Worm (Caenorhabditis elegans) whole organism, young adult: ENCODE data around the gene mif-1.

Experiments
- B0035.1 ChIP-seq: sonication (generic microtip); optimal IDR thresholded peaks from 2 replicates; lab custom pipeline; 2016; ENCODE audit warnings: missing genetic modification characterization, mild to moderate bottlenecking, missing compliant biosample characterization, missing genotype, missing genetic modification reagents
- B0261.1 ChIP-seq: sonication (generic microtip); optimal IDR thresholded peaks from 2 replicates; lab custom pipeline; 2016; ENCODE audit warnings: mild to moderate bottlenecking, missing genetic modification characterization, moderate library complexity, missing compliant biosample characterization
- F10E7.11 ChIP-seq: sonication (generic microtip); optimal IDR thresholded peaks from 2 replicates; lab custom pipeline; 2017; ENCODE audit warnings: mild to moderate bottlenecking, missing genetic modification characterization, moderate library complexity, missing compliant biosample characterization
- F22D6.2 ChIP-seq: sonication (generic microtip); optimal IDR thresholded peaks from 2 replicates; lab custom pipeline; 2016; ENCODE audit warnings: mild to moderate bottlenecking, missing genetic modification characterization, missing compliant biosample characterization
- F49E8.2 ChIP-seq: sonication (generic microtip); optimal IDR thresholded peaks from 3 replicates; lab custom pipeline; 2017; ENCODE audit warnings: missing genetic modification characterization, mild to moderate bottlenecking, missing compliant biosample characterization, antibody characterized with exemption, moderate library complexity; ENCODE audit not compliant: insufficient read depth
- K11D2.4 ChIP-seq: fragments of 200-800 bp; sonication (Bioruptor generic); IDR thresholded peaks from 2 replicates; pipeline ENCODE4 v1.3.6; 2022; ENCODE audit warnings: missing genetic modification reagents, missing genetic modification characterization, missing compliant biosample characterization
- Y53G8AR.9 ChIP-seq: fragments of 200-800 bp; sonication (Bioruptor generic); conservative IDR thresholded peaks from 2 replicates; pipeline ENCODE4 v1.3.6; 2022; ENCODE audit warnings: missing genetic modification reagents, missing genetic modification characterization, missing compliant biosample characterization
- Y67H2A.10 ChIP-seq: fragments of 200-800 bp; sonication (Bioruptor generic); conservative IDR thresholded peaks from 2 replicates; pipeline ENCODE4 v1.3.6; 2022; ENCODE audit warnings: missing genetic modification reagents, missing genetic modification characterization, missing compliant biosample characterization
- Y79H2A.3 ChIP-seq: fragments of 200-800 bp; sonication (Bioruptor generic); conservative IDR thresholded peaks from 2 replicates; pipeline ENCODE4 v1.3.6; 2022; ENCODE audit warnings: missing genetic modification reagents, missing genetic modification characterization, missing compliant biosample characterization
- athp-1 ChIP-seq: sonication (generic microtip); optimal IDR thresholded peaks from 2 replicates; lab custom pipeline; 2017; ENCODE audit warnings: mild to moderate bottlenecking, missing genetic modification characterization, missing compliant biosample characterization
- attf-3 ChIP-seq: fragments of 200-800 bp; sonication (Bioruptor generic); conservative IDR thresholded peaks from 2 replicates; pipeline ENCODE4 v1.3.6; 2022; ENCODE audit warnings: missing genetic modification reagents, missing genetic modification characterization, missing compliant biosample characterization
- attf-5 ChIP-seq: fragments of 200-800 bp; sonication (Bioruptor generic); optimal IDR thresholded peaks from 2 replicates; lab custom pipeline; 2018; ENCODE audit warnings: mild to moderate bottlenecking, missing genetic modification characterization, missing compliant biosample characterization
- attf-6 ChIP-seq: fragments of 200-800 bp; sonication (Bioruptor generic); IDR thresholded peaks from 2 replicates; pipeline ENCODE4 v1.3.6; 2022; ENCODE audit warnings: missing genetic modification reagents, missing genetic modification characterization, missing compliant biosample characterization
- ccch-3 ChIP-seq: fragments of 200-800 bp; sonication (Bioruptor generic); optimal IDR thresholded peaks from 2 replicates; lab custom pipeline; 2018; ENCODE audit warnings: mild to moderate bottlenecking, missing genetic modification characterization, missing compliant biosample characterization
- ceh-40 ChIP-seq: fragments of 200-800 bp; sonication (Bioruptor generic); IDR thresholded peaks from 2 replicates; pipeline ENCODE4 v1.3.6; 2022; ENCODE audit warnings: missing genetic modification characterization, missing compliant biosample characterization
- dpl-1 ChIP-seq: fragments of 150-350 bp; optimal IDR thresholded peaks from 2 replicates; lab custom pipeline; 2014; ENCODE audit warnings: missing biosample characterization, missing genetic modification reagents, missing genetic modification characterization
- efl-1 ChIP-seq: fragments of 150-350 bp; optimal IDR thresholded peaks from 2 replicates; lab custom pipeline; 2014; ENCODE audit warnings: missing biosample characterization, missing genetic modification reagents, missing genetic modification characterization
- him-1 ChIP-seq: sonication (generic microtip); optimal IDR thresholded peaks from 2 replicates; lab custom pipeline; 2016; ENCODE audit warnings: missing genotype, missing genetic modification reagents, missing genetic modification characterization, missing compliant biosample characterization
- hlh-12 ChIP-seq: sonication (generic microtip); optimal IDR thresholded peaks from 2 replicates; lab custom pipeline; 2016; ENCODE audit warnings: missing genetic modification characterization, missing compliant biosample characterization
- lag-1 ChIP-seq: fragments of 200-800 bp; sonication (Bioruptor generic); IDR thresholded peaks from 2 replicates; pipeline ENCODE4 v1.3.6; 2022; ENCODE audit warnings: missing genetic modification reagents, missing genetic modification characterization, missing compliant biosample characterization
- lin-35 ChIP-seq, 3 experiments: fragments of 150-350 bp in 2 of 3; sonication (generic microtip) in 1 of 3; optimal IDR thresholded peaks; 2 replicates each; lab custom pipeline; 2014 to 2018; ENCODE audit warnings: missing biosample characterization in 3 of 3, missing genetic modification characterization in 3 of 3, missing genetic modification reagents in 3 of 3
- lsl-1 ChIP-seq: fragments of 200-800 bp; sonication (Bioruptor generic); optimal IDR thresholded peaks from 2 replicates; lab custom pipeline; 2018; ENCODE audit warnings: mild to moderate bottlenecking, missing genetic modification characterization, moderate library complexity, missing compliant biosample characterization
- madf-3 ChIP-seq: fragments of 200-800 bp; sonication (Bioruptor generic); IDR thresholded peaks from 2 replicates; pipeline ENCODE4 v1.3.6; 2022; ENCODE audit warnings: missing genetic modification reagents, missing genetic modification characterization, missing compliant biosample characterization
- madf-8 ChIP-seq: fragments of 200-800 bp; sonication (Bioruptor generic); conservative IDR thresholded peaks from 2 replicates; pipeline ENCODE4 v1.3.6; 2022; ENCODE audit warnings: missing genetic modification reagents, missing genetic modification characterization, missing compliant biosample characterization
- nhr-120 ChIP-seq: fragments of 200-800 bp; sonication (Bioruptor generic); IDR thresholded peaks from 2 replicates; pipeline ENCODE4 v1.3.6; 2022; ENCODE audit warnings: missing genetic modification characterization, missing compliant biosample characterization
- nhr-27 ChIP-seq: fragments of 200-800 bp; sonication (Bioruptor generic); optimal IDR thresholded peaks from 2 replicates; lab custom pipeline; 2018; ENCODE audit warnings: mild to moderate bottlenecking, missing genetic modification characterization, moderate library complexity, missing compliant biosample characterization
- nhr-80 ChIP-seq: sonication (generic microtip); optimal IDR thresholded peaks from 2 replicates; lab custom pipeline; 2016; ENCODE audit warnings: missing genetic modification characterization, missing compliant biosample characterization
- rcor-1 ChIP-seq: fragments of 200-800 bp; sonication (Bioruptor generic); IDR thresholded peaks from 2 replicates; pipeline ENCODE4 v1.3.6; 2022; ENCODE audit warnings: missing genetic modification reagents, missing genetic modification characterization, missing compliant biosample characterization
- repo-1 ChIP-seq: sonication (generic microtip); optimal IDR thresholded peaks from 2 replicates; lab custom pipeline; 2017; ENCODE audit warnings: mild to moderate bottlenecking, missing genetic modification characterization, missing compliant biosample characterization
- rpc-1 ChIP-seq, 2 experiments: fragments of 150-350 bp in 1 of 2; sonication (generic microtip) in 1 of 2; optimal IDR thresholded peaks; 2 replicates each; lab custom pipeline; 2014 to 2018; ENCODE audit warnings: missing biosample characterization in 1 of 2, missing genetic modification characterization in 1 of 2, missing genetic modification reagents in 1 of 2, missing genotype in 1 of 2
- sea-2 ChIP-seq: fragments of 200-800 bp; sonication (Bioruptor generic); IDR thresholded peaks from 2 replicates; pipeline ENCODE4 v1.3.6; 2022; ENCODE audit warnings: missing genetic modification characterization, missing compliant biosample characterization
- snpc-1.3 ChIP-seq: sonication (generic microtip); optimal IDR thresholded peaks from 2 replicates; lab custom pipeline; 2017; ENCODE audit warnings: missing genetic modification characterization, mild to moderate bottlenecking, missing compliant biosample characterization, antibody characterized with exemption, moderate library complexity, missing genotype, missing genetic modification reagents; ENCODE audit not compliant: insufficient read depth
- snpc-3.4 ChIP-seq: sonication (generic microtip); optimal IDR thresholded peaks from 2 replicates; lab custom pipeline; 2017; ENCODE audit warnings: missing genetic modification characterization, mild to moderate bottlenecking, missing compliant biosample characterization, antibody characterized with exemption, moderate library complexity, missing genotype, missing genetic modification reagents
- tbp1 ChIP-seq: fragments of 200-800 bp; sonication (Bioruptor generic); optimal IDR thresholded peaks from 2 replicates; lab custom pipeline; 2018; ENCODE audit warnings: mild to moderate bottlenecking, missing genetic modification characterization, missing compliant biosample characterization
- tbx-9 ChIP-seq: sonication (generic microtip); optimal IDR thresholded peaks from 2 replicates; lab custom pipeline; 2016; ENCODE audit warnings: borderline replicate concordance, missing genetic modification characterization, inconsistent platforms, missing compliant biosample characterization
- tlf-1 ChIP-seq: fragments of 200-800 bp; sonication (Bioruptor generic); optimal IDR thresholded peaks from 2 replicates; lab custom pipeline; 2018; ENCODE audit warnings: mild to moderate bottlenecking, missing genetic modification characterization, missing compliant biosample characterization
- ztf-6 ChIP-seq: fragments of 200-800 bp; sonication (Bioruptor generic); IDR thresholded peaks from 2 replicates; pipeline ENCODE4 v1.3.6; 2022; ENCODE audit warnings: missing genetic modification reagents, missing genetic modification characterization, missing compliant biosample characterization

Gene mif-1

DNA sequence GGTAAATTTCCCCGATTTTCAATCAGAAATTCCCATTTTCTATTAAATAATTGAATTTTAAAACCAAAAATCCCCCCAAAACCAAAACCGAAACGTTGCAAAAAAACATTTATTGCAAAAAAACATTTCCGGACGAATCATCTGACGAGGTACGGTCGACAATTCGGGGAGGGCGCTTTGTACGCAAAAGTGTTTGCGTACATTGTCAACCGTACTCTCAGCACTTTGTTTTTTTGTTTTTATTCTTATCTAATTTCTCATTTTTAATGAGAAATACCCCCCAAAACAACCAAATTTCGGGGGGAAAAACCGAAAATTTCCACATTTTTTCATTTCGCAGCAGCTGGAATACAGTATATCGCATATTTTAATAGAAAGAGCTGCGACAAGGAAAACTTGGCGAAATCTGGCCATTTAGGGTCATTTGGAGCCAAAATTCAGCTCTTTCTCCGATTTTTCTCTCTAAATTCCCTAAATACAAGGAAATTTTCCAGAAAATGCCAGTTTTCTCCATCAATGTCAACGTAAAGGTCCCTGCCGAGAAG, at the start of gene mif-1:
Gene mif-1, plus strand, starts transcription at position 495 of the 545 bp plus-strand sequence.
- TF ChIP-seq dpl-1 (GFP tag; lab: Kevin White, UChicago) (no peak), tbp1 (GFP tag; lab: Kevin White, UChicago) (peak; percentile 7), lsl-1 (GFP tag; lab: Kevin White, UChicago) (peak; percentile 83), attf-5 (GFP tag; lab: Kevin White, UChicago) (peak; percentile 23)

DNA sequence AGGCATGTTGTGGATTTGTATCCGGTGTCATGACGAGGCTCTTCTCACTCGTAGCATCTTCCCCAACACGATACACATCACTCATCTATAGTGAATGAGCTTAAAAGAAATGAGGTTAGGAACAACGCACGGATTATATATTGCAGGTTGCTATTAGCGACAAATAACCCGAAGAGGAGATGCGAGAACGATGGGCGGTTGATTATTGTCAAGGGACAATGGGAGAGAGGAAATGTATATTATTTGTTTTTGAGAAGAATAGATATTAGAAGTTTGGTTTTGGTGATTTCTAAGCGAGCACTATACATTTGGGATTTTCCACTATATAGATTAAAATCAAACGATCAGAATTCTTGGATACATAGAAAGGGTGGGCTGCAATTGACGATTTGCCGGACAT, 41.3 kb upstream of the mif-1 start, which contains the start of gene C18D11.7:
Gene C18D11.7, minus strand, starts transcription at position 101 of the 400 bp plus-strand sequence.
- TF ChIP-seq him-1 (tag; lab: Kevin White, UChicago) (no peak), hlh-12 (tag; lab: Kevin White, UChicago) (no peak), repo-1 (tag; lab: Kevin White, UChicago) (no peak), attf-6 (GFP tag; lab: Robert Waterston, UW) (no peak), efl-1 (no peak), attf-3 (GFP tag; lab: Robert Waterston, UW) (no peak), ccch-3 (GFP tag; lab: Kevin White, UChicago) (no peak), K11D2.4 (no peak), lin-35 (GFP tag; optimal IDR thresholded peaks at IDR 0.05; lab: Kevin White, UChicago) (no peak), Y53G8AR.9 (GFP tag; lab: Robert Waterston, UW) (no peak), madf-3 (GFP tag; lab: Robert Waterston, UW) (no peak), ztf-6 (no peak), tlf-1 (no peak), nhr-80 (tag; lab: Kevin White, UChicago) (no peak), rpc-1 (optimal IDR thresholded peaks at IDR 0.05; lab: Kevin White, UChicago) (no peak), rpc-1 (tag; optimal IDR thresholded peaks at IDR 0.05; lab: Kevin White, UChicago) (no peak)

DNA sequence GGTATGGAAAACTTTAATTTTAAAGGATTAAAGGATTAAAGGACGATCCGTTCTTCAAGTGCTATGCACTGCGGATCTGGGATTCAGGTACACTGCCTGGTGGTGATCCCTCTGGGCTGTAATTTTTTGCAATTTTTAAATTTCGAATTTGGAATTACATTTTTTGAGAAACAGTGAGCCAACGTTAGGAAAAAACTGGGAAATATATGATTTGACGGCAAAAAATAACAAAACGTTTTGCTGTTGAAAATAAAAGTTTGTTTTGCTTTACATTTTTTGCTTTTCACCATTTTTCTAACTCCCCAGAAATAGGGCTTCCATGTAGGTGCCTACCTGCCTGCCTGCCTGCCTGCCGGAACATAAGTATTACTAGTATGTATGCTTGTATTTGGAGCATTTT, 40.5 kb upstream of the mif-1 start, which contains the start of gene C18D11.10:
Gene C18D11.10, plus strand, starts transcription at position 301 of the 400 bp plus-strand sequence.
- no peak for TF ChIP-seq Y67H2A.10 (GFP tag; lab: Robert Waterston, UW)
- TF ChIP-seq F10E7.11 (tag; lab: Kevin White, UChicago) = no peak
- no peak for TF ChIP-seq nhr-27 (tag; lab: Kevin White, UChicago)
- TF ChIP-seq B0035.1 (tag; lab: Kevin White, UChicago) = no peak
- TF ChIP-seq tbp1 (GFP tag; lab: Kevin White, UChicago) = no peak
- TF ChIP-seq rcor-1 (GFP tag; lab: Robert Waterston, UW) = no peak
- TF ChIP-seq lag-1 (GFP tag; lab: Robert Waterston, UW) = no peak
- no peak for TF ChIP-seq tbx-9 (tag; lab: Kevin White, UChicago)
- TF ChIP-seq B0261.1 (tag; lab: Kevin White, UChicago) = no peak
- TF ChIP-seq nhr-120 = no peak
- no peak for TF ChIP-seq sea-2 (GFP tag; lab: Robert Waterston, UW)
- no peak for TF ChIP-seq F49E8.2 (tag; lab: Kevin White, UChicago)
- TF ChIP-seq ceh-40 = no peak
- no peak for TF ChIP-seq F22D6.2 (tag; lab: Kevin White, UChicago)
- no peak for TF ChIP-seq athp-1
- TF ChIP-seq snpc-3.4 = no peak
- no peak for TF ChIP-seq snpc-1.3 (tag; lab: Kevin White, UChicago)
- no peak for TF ChIP-seq Y79H2A.3
- TF ChIP-seq madf-8 = no peak
